Worm (Caenorhabditis elegans): ENCODE data around the gene Y82E9BL.6.

Y82E9BL.6 gene

ce11 chrIII:1308887-1309286, 36.7 kb downstream of the Y82E9BL.6 start, which contains the start of gene Y82E9BL.12:
Gene Y82E9BL.12, plus strand, starts transcription at chrIII:1309187.
- no peak for TF ChIP-seq lin-39 (tag; optimal IDR thresholded peaks at IDR 0.05)

DNA sequence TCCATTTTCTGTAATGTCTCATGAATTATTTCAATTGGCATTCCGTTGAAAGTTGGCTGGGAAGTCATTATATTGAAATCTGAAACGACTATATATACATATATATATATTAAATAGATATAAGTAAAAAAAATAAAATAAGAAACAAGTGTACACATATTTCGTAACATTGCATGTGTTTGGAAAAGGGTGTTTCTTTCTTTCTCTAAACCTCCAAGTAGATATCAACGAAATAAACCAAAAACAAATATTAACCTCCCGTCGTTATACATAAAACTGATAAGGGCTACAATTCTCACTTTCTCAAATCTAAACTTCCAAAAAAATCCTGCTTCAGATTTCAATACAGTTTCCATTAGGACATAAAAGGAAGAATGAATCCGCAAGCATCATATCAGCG, 37.4 kb downstream of the Y82E9BL.6 start, which contains the start of gene fbxa-79:
Gene fbxa-79, minus strand, starts transcription at position 86 of the 400 bp plus-strand sequence.
- TF ChIP-seq nhr-129 (tag; optimal IDR thresholded peaks at IDR 0.05) (peak; percentile 80), fos-1 (tag; optimal IDR thresholded peaks at IDR 0.05) (peak; percentile 66), sma-9 (GFP tag; optimal IDR thresholded peaks at IDR 0.05) (peak; percentile 13), sma-9 (tag; optimal IDR thresholded peaks at IDR 0.05) (no peak), unc-55 (GFP tag; optimal IDR thresholded peaks at IDR 0.05) (peak; percentile 13), sem-4 (tag; optimal IDR thresholded peaks at IDR 0.05) (no peak), aly-2 (tag; optimal IDR thresholded peaks at IDR 0.05) (no peak)

- TF ChIP-seq Y55F3AM.14 (GFP tag; optimal IDR thresholded peaks at IDR 0.05) (no peak), egl-27 (tag; optimal IDR thresholded peaks at IDR 0.05) (no peak), nhr-77 (tag; optimal IDR thresholded peaks at IDR 0.05) (no peak), ceh-16 (tag; optimal IDR thresholded peaks at IDR 0.05) (no peak)
These were observed 38.3 kb downstream of the Y82E9BL.6 start for ce11 chrIII:1307333-1307732.

DNA sequence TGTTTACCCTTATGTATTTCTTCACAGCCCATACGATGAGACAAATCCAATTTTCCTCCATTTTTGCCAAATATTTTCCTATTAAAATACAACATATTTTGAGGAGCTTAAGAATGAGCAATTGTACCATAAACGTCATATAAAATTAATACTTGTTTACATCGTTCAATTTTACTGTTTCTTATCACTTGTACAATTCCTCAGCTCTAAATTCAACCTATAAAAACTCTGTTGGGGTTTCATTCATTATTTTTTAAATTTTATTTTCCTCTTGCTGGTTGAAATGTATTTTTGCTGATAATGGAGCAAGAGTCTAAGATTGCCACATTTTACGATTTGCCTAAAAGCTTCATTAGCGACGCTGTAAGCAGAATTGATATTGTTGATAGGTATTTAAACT, 42.2 kb downstream of the Y82E9BL.6 start, which contains the start of gene fbxa-75:
Gene fbxa-75, plus strand, starts transcription at position 301 of the 400 bp plus-strand sequence.
- TF ChIP-seq mab-5 (tag; optimal IDR thresholded peaks at IDR 0.05) (no peak), gmeb-1 (tag; optimal IDR thresholded peaks at IDR 0.05) (no peak), unc-55 (GFP tag; optimal IDR thresholded peaks at IDR 0.05) (no peak), skn-1 (tag; optimal IDR thresholded peaks at IDR 0.05) (no peak), zag-1 (tag; optimal IDR thresholded peaks at IDR 0.05) (no peak), nhr-237 (tag; optimal IDR thresholded peaks at IDR 0.05) (no peak), peb-1 (tag; optimal IDR thresholded peaks at IDR 0.05) (no peak), nhr-6 (tag; optimal IDR thresholded peaks at IDR 0.05) (no peak), nhr-21 (tag; optimal IDR thresholded peaks at IDR 0.05) (no peak), ztf-1 (GFP tag; conservative IDR thresholded peaks at IDR 0.05) (no peak), fos-1 (tag; optimal IDR thresholded peaks at IDR 0.05) (no peak), sma-3 (GFP tag; optimal IDR thresholded peaks at IDR 0.05) (no peak), ceh-82 (tag; optimal IDR thresholded peaks at IDR 0.05) (no peak), egl-27 (tag; optimal IDR thresholded peaks at IDR 0.05) (no peak), lin-39 (tag; optimal IDR thresholded peaks at IDR 0.05) (no peak), mbf-1 (tag; optimal IDR thresholded peaks at IDR 0.05) (no peak), C34F6.9 (tag; optimal IDR thresholded peaks at IDR 0.05) (no peak), nhr-11 (tag; optimal IDR thresholded peaks at IDR 0.05) (no peak), ztf-4 (tag; optimal IDR thresholded peaks at IDR 0.05) (no peak), ceh-16 (tag; optimal IDR thresholded peaks at IDR 0.05) (no peak)

DNA sequence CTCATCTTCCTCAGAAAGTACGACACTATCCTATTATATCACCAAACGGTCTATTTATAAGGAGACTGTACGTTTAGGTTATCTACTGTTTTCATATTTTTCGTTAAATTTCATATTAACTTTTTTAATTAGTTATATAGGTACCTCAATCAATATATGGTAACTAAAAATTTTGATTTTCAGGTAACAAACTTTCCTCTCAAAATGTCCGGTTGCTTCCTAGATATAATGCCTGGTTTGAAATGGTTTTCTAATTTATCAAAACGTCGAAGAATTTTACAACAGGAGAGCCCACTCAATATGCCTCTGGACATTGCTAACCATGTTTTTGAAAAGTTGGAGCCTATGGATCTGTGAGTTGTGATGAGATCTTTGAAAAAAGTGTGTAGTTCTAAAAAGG, 48.0 kb downstream of the Y82E9BL.6 start, which contains the start of gene fbxa-28:
Gene fbxa-28, plus strand, starts transcription at position 301 of the 400 bp plus-strand sequence.
- no peak for TF ChIP-seq blmp-1 (tag; optimal IDR thresholded peaks at IDR 0.05; ENCODE audit: insufficient read depth)
- no peak for TF ChIP-seq lin-11 (tag; optimal IDR thresholded peaks at IDR 0.05)
- TF ChIP-seq fos-1 (tag; optimal IDR thresholded peaks at IDR 0.05), result no peak
- no peak for TF ChIP-seq gmeb-1 (tag; optimal IDR thresholded peaks at IDR 0.05)
- no peak for TF ChIP-seq nhr-12 (tag; optimal IDR thresholded peaks at IDR 0.05)
- no peak for TF ChIP-seq sem-4 (tag; optimal IDR thresholded peaks at IDR 0.05)

ce11 chrIII:1295149-1295716, 50.4 kb downstream of the Y82E9BL.6 start, which contains the start of gene fbxa-35:
Gene fbxa-35, plus strand, starts transcription at chrIII:1295666.
- peak; percentile 87 for TF ChIP-seq fos-1 (tag; optimal IDR thresholded peaks at IDR 0.05)
- no peak for TF ChIP-seq ztf-1 (GFP tag; conservative IDR thresholded peaks at IDR 0.05)
